Worm (Caenorhabditis elegans) whole organism, L4 larva: ENCODE results near the gene F38A1.13.

Experiments used
- D1046.2 ChIP-seq: fragments of 200-800 bp; sonication (Bioruptor generic); IDR thresholded peaks from 2 replicates; pipeline ENCODE4 v1.3.6; 2022; ENCODE audit warnings: missing genetic modification characterization, missing compliant biosample characterization
- T20F7.1 ChIP-seq: fragments of 200-800 bp; sonication (Bioruptor generic); optimal IDR thresholded peaks from 2 replicates; lab custom pipeline; 2018; ENCODE audit warnings: mild to moderate bottlenecking, missing genetic modification characterization, missing compliant biosample characterization
- Y48G9A.11 ChIP-seq: fragments of 200-800 bp; sonication (Bioruptor generic); IDR thresholded peaks from 2 replicates; pipeline ENCODE4 v1.3.6; 2022; ENCODE audit warnings: missing genetic modification reagents, missing genetic modification characterization, missing compliant biosample characterization
- Y75B8A.6 ChIP-seq: fragments of 200-800 bp; sonication (Bioruptor generic); IDR thresholded peaks from 2 replicates; pipeline ENCODE4 v1.3.6; 2022; ENCODE audit warnings: missing genetic modification reagents, missing genetic modification characterization, missing compliant biosample characterization
- ZK337.2 ChIP-seq: fragments of 200-800 bp; sonication (Bioruptor generic); IDR thresholded peaks from 2 replicates; pipeline ENCODE4 v1.3.6; 2022; ENCODE audit warnings: missing genetic modification reagents, missing genetic modification characterization, missing compliant biosample characterization
- ZK546.5 ChIP-seq, 2 experiments: sonication (generic microtip); optimal IDR thresholded peaks; 2 replicates each; lab custom pipeline; 2017; ENCODE audit warnings: missing biosample characterization in 2 of 2, missing genetic modification characterization in 2 of 2
- ceh-20 ChIP-seq: fragments of 200-800 bp; sonication (Bioruptor generic); IDR thresholded peaks from 2 replicates; pipeline ENCODE4 v1.3.6; 2022; ENCODE audit warnings: missing genetic modification reagents, missing genetic modification characterization, missing compliant biosample characterization
- ceh-82 ChIP-seq: sonication (generic microtip); optimal IDR thresholded peaks from 2 replicates; lab custom pipeline; 2017; ENCODE audit warnings: missing biosample characterization, missing genetic modification characterization
- ctbp-1 ChIP-seq: fragments of 200-800 bp; sonication (Bioruptor generic); IDR thresholded peaks from 2 replicates; pipeline ENCODE4 v1.3.6; 2022; ENCODE audit warnings: missing genetic modification reagents, missing genetic modification characterization, missing compliant biosample characterization
- daf-16 ChIP-seq, 3 experiments: sonication (generic microtip); optimal IDR thresholded peaks; 2 replicates each; lab custom pipeline; 2016 to 2017; ENCODE audit warnings: missing genetic modification characterization in 3 of 3, missing genetic modification reagents in 3 of 3, mild to moderate bottlenecking in 2 of 3, missing compliant biosample characterization in 2 of 3, missing biosample characterization in 1 of 3, moderate library complexity in 1 of 3
- dmd-6 ChIP-seq: fragments of 200-800 bp; sonication (Bioruptor generic); IDR thresholded peaks from 2 replicates; pipeline ENCODE4 v1.3.6; 2022; ENCODE audit warnings: missing genetic modification reagents, missing genetic modification characterization, missing compliant biosample characterization
- dmd-8 ChIP-seq: fragments of 200-800 bp; sonication (Bioruptor generic); IDR thresholded peaks from 2 replicates; pipeline ENCODE4 v1.3.6; 2022; ENCODE audit warnings: missing genetic modification characterization, missing compliant biosample characterization
- dmd-9 ChIP-seq: fragments of 200-800 bp; sonication (Bioruptor generic); IDR thresholded peaks from 2 replicates; pipeline ENCODE4 v1.3.6; 2022; ENCODE audit warnings: missing genetic modification reagents, missing genetic modification characterization, missing compliant biosample characterization
- dpl-1 ChIP-seq: fragments of 150-350 bp; optimal IDR thresholded peaks from 2 replicates; lab custom pipeline; 2014; ENCODE audit warnings: missing biosample characterization, missing genetic modification reagents, missing genetic modification characterization
- dve-1 ChIP-seq: sonication (generic microtip); optimal IDR thresholded peaks from 2 replicates; lab custom pipeline; 2017; ENCODE audit warnings: antibody characterized with exemption, mild to moderate bottlenecking, missing genetic modification characterization, missing compliant biosample characterization; ENCODE audit not compliant: insufficient read depth
- hlh-11 ChIP-seq: fragments of 200-800 bp; sonication (Bioruptor generic); optimal IDR thresholded peaks from 2 replicates; lab custom pipeline; 2018; ENCODE audit warnings: mild to moderate bottlenecking, missing genetic modification characterization, missing compliant biosample characterization
- hlh-30 ChIP-seq: sonication (generic microtip); optimal IDR thresholded peaks from 2 replicates; lab custom pipeline; 2017; ENCODE audit warnings: antibody characterized with exemption, mild to moderate bottlenecking, missing genetic modification characterization, missing compliant biosample characterization; ENCODE audit not compliant: insufficient read depth
- hmg-1.1 ChIP-seq: fragments of 200-800 bp; sonication (Bioruptor generic); IDR thresholded peaks from 2 replicates; pipeline ENCODE4 v1.3.6; 2022; ENCODE audit warnings: missing genetic modification reagents, missing genetic modification characterization, missing compliant biosample characterization
- lin-1 ChIP-seq: fragments of 200-800 bp; sonication (Bioruptor generic); IDR thresholded peaks from 2 replicates; pipeline ENCODE4 v1.3.6; 2022; ENCODE audit warnings: missing genetic modification reagents, missing genetic modification characterization, missing compliant biosample characterization
- lin-13 ChIP-seq: fragments of 150-350 bp; optimal IDR thresholded peaks from 2 replicates; lab custom pipeline; 2014; ENCODE audit warnings: missing biosample characterization, missing genetic modification reagents, missing genetic modification characterization
- lin-38 ChIP-seq: fragments of 200-800 bp; sonication (Bioruptor generic); IDR thresholded peaks from 2 replicates; pipeline ENCODE4 v1.3.6; 2022; ENCODE audit warnings: missing genetic modification reagents, missing genetic modification characterization, missing compliant biosample characterization
- lsy-2 ChIP-seq, 2 experiments: fragments of 150-350 bp in 1 of 2; sonication (generic microtip) in 1 of 2; optimal IDR thresholded peaks; 2 replicates each; lab custom pipeline; 2014 to 2017; ENCODE audit warnings: missing biosample characterization in 2 of 2, missing genetic modification characterization in 2 of 2
- madf-9 ChIP-seq: fragments of 200-800 bp; sonication (Bioruptor generic); conservative IDR thresholded peaks from 2 replicates; pipeline ENCODE4 v1.3.6; 2022; ENCODE audit warnings: missing genetic modification reagents, missing genetic modification characterization, missing compliant biosample characterization
- mep-1 ChIP-seq: fragments of 150-350 bp; sonication (generic microtip); optimal IDR thresholded peaks from 3 replicates; lab custom pipeline; 2014; ENCODE audit warnings: missing biosample characterization, missing genetic modification characterization
- mes-2 ChIP-seq: sonication (generic microtip); optimal IDR thresholded peaks from 2 replicates; lab custom pipeline; 2016; ENCODE audit warnings: missing genotype, mild to moderate bottlenecking, missing genetic modification characterization, missing compliant biosample characterization; ENCODE audit not compliant: poor library complexity, severe bottlenecking
- nhr-10 ChIP-seq: fragments of 150-350 bp; optimal IDR thresholded peaks from 2 replicates; lab custom pipeline; 2014; ENCODE audit warnings: missing biosample characterization, missing genetic modification characterization
- nhr-11 ChIP-seq: fragments of 150-350 bp; optimal IDR thresholded peaks from 2 replicates; lab custom pipeline; 2014; ENCODE audit warnings: missing biosample characterization, missing genetic modification characterization
- nhr-237 ChIP-seq: sonication (generic microtip); optimal IDR thresholded peaks from 2 replicates; lab custom pipeline; 2017; ENCODE audit warnings: missing biosample characterization, missing genetic modification characterization
- nhr-28 ChIP-seq: fragments of 150-350 bp; optimal IDR thresholded peaks from 2 replicates; lab custom pipeline; 2014; ENCODE audit warnings: missing biosample characterization, missing genetic modification characterization
- nhr-42 ChIP-seq: fragments of 200-800 bp; sonication (Bioruptor generic); IDR thresholded peaks from 2 replicates; pipeline ENCODE4 v1.3.6; 2022; ENCODE audit warnings: missing genetic modification characterization, missing compliant biosample characterization
- nhr-6 ChIP-seq: fragments of 150-350 bp; optimal IDR thresholded peaks from 2 replicates; lab custom pipeline; 2014; ENCODE audit warnings: missing biosample characterization, missing genetic modification characterization
- nhr-77 ChIP-seq: fragments of 150-350 bp; optimal IDR thresholded peaks from 2 replicates; lab custom pipeline; 2014; ENCODE audit warnings: missing biosample characterization, missing genetic modification characterization
- pqm-1 ChIP-seq: sonication (generic microtip); optimal IDR thresholded peaks from 2 replicates; lab custom pipeline; 2017; ENCODE audit warnings: missing biosample characterization, missing genetic modification characterization
- rbr-2 ChIP-seq: sonication (generic microtip); optimal IDR thresholded peaks from 2 replicates; lab custom pipeline; 2016; ENCODE audit warnings: missing genotype, missing genetic modification characterization, missing compliant biosample characterization
- sdz-12 ChIP-seq: fragments of 200-800 bp; sonication (Bioruptor generic); optimal IDR thresholded peaks from 2 replicates; lab custom pipeline; 2018; ENCODE audit warnings: mild to moderate bottlenecking, missing genetic modification characterization, missing compliant biosample characterization
- set-16 ChIP-seq: fragments of 200-800 bp; sonication (Bioruptor generic); IDR thresholded peaks from 2 replicates; pipeline ENCODE4 v1.3.6; 2022; ENCODE audit warnings: missing genetic modification reagents, missing genetic modification characterization, missing compliant biosample characterization
- skn-1 ChIP-seq: fragments of 150-350 bp; optimal IDR thresholded peaks from 2 replicates; lab custom pipeline; 2014; ENCODE audit warnings: missing biosample characterization, missing genetic modification characterization
- snpc-1.2 ChIP-seq: fragments of 200-800 bp; sonication (Bioruptor generic); IDR thresholded peaks from 2 replicates; pipeline ENCODE4 v1.3.6; 2022; ENCODE audit warnings: missing genetic modification reagents, missing genetic modification characterization, missing compliant biosample characterization
- snpc-4 ChIP-seq: fragments of 150-350 bp; optimal IDR thresholded peaks from 2 replicates; lab custom pipeline; 2014; ENCODE audit warnings: missing biosample characterization, missing genetic modification characterization
- spr-3 ChIP-seq: fragments of 200-800 bp; sonication (Bioruptor generic); optimal IDR thresholded peaks from 2 replicates; lab custom pipeline; 2018; ENCODE audit warnings: mild to moderate bottlenecking, missing genetic modification characterization, missing compliant biosample characterization
- unc-62 ChIP-seq, 3 experiments: fragments of 150-350 bp in 1 of 3; sonication (generic microtip); optimal IDR thresholded peaks in 2 of 3; peaks in 1 of 3; 1 replicate in 1 of 3; 2 replicates in 2 of 3; lab custom pipeline; 2014 to 2017; ENCODE audit warnings: missing biosample characterization in 3 of 3, missing genetic modification characterization in 3 of 3, missing genetic modification reagents in 3 of 3, missing genotype in 1 of 3
- vab-7 ChIP-seq: fragments of 200-800 bp; sonication (Bioruptor generic); IDR thresholded peaks from 2 replicates; pipeline ENCODE4 v1.3.6; 2022; ENCODE audit warnings: missing genetic modification reagents, missing genetic modification characterization, missing compliant biosample characterization
- zfp-2 ChIP-seq: sonication (generic microtip); optimal IDR thresholded peaks from 2 replicates; lab custom pipeline; 2016; ENCODE audit warnings: mild to moderate bottlenecking, missing genetic modification characterization, missing compliant biosample characterization
- zfp-3 ChIP-seq: fragments of 200-800 bp; sonication (Bioruptor generic); conservative IDR thresholded peaks from 2 replicates; pipeline ENCODE4 v1.3.6; 2022; ENCODE audit warnings: missing genetic modification reagents, missing genetic modification characterization, missing compliant biosample characterization
- zip-2 ChIP-seq: fragments of 150-350 bp; optimal IDR thresholded peaks from 2 replicates; lab custom pipeline; 2014; ENCODE audit warnings: missing biosample characterization, missing genetic modification characterization
- ztf-11 ChIP-seq: fragments of 150-350 bp; optimal IDR thresholded peaks from 2 replicates; lab custom pipeline; 2014; ENCODE audit warnings: missing biosample characterization, missing genetic modification characterization
- ztf-7 ChIP-seq: fragments of 150-350 bp; optimal IDR thresholded peaks from 2 replicates; lab custom pipeline; 2014; ENCODE audit warnings: missing biosample characterization, missing genetic modification characterization

The F38A1.13 gene

ce11 chrIV:1266138-1266537 lies 1.1 kb downstream of the F38A1.13 start (continued):
- no peak for TF ChIP-seq ZK337.2 (GFP tag; lab: Robert Waterston, UW)
- no peak for TF ChIP-seq D1046.2 (GFP tag; lab: Robert Waterston, UW)
- no peak for TF ChIP-seq zfp-2 (tag; lab: Kevin White, UChicago)

DNA sequence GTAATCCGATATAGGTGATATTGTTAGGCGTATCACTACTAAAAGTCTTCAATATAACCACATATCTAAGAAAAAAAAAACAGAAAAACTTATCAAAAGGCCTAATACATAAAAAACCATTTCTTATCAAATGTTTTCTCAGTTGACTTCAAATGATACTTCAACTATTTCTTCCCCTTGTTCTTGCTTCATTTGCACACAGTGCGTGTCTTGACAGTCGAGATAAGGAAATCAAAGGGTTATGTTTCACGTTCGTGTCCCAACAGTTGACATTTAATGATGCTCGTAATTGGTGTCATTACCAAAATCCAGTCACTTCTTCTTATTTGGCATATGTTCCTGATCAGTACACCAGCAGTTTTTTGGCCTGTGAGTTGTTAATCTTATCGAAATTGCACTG lies 1.7 kb downstream of the F38A1.13 start, which contains the start of gene clec-170:
Gene clec-170 (plus strand): TSS at position 143 of the 400 bp plus-strand sequence.
- TF ChIP-seq ztf-11 (tag; lab: Kevin White, UChicago) (no peak), ceh-82 (no peak), dmd-6 (peak; percentile 58), hlh-11 (no peak), madf-9 (no peak), zip-2 (tag; lab: Kevin White, UChicago) (no peak), nhr-28 (tag; lab: Kevin White, UChicago) (peak; percentile 56), lin-13 (GFP tag; lab: Kevin White, UChicago) (no peak), ctbp-1 (no peak), pqm-1 (tag; lab: Kevin White, UChicago) (peak; percentile 81), lsy-2 (tag; optimal IDR thresholded peaks at IDR 0.05; lab: Kevin White, UChicago) (no peak)

DNA sequence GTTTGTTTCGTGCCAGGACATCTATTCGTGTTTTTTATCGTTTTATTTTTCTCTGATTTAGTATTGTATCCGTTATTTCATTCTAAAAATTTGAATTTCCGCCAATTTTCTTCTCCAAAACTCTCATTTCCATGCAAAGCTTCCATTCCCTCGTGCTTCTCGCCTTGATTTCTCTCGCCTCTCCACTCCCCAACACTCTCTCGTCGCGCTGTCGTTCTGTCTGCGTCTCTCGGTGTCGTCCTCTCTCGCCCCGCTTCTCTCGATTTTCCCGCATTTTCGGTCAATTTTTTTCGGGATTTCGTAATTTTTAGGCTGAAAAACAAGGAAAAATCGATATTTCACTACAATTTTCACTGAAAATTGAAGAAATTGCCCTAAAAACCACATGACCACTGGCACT lies 9.6 kb downstream of the F38A1.13 start, which contains the start of gene C09E9.1:
Gene C09E9.1 (plus strand): TSS at position 286 of the 400 bp plus-strand sequence.
- peak; percentile 79 for TF ChIP-seq hmg-1.1 (GFP tag; lab: Robert Waterston, UW)
- peak; percentile 69 for TF ChIP-seq lin-38 (GFP tag; lab: Robert Waterston, UW)
- no peak for TF ChIP-seq sdz-12
- TF ChIP-seq dve-1 (tag; lab: Kevin White, UChicago) = peak; percentile 71
- TF ChIP-seq vab-7 (GFP tag; lab: Robert Waterston, UW) = no peak
- no peak for TF ChIP-seq D1046.2 (GFP tag; lab: Robert Waterston, UW)
- TF ChIP-seq set-16 (GFP tag; lab: Robert Waterston, UW) = peak; percentile 61
- no peak for TF ChIP-seq daf-16 (GFP tag; optimal IDR thresholded peaks at IDR 0.05; lab: Kevin White, UChicago)
- TF ChIP-seq daf-16 (tag; optimal IDR thresholded peaks at IDR 0.05; lab: Kevin White, UChicago) = peak; percentile 27
- no peak for TF ChIP-seq nhr-6 (tag; lab: Kevin White, UChicago)
- no peak for TF ChIP-seq nhr-10 (tag; lab: Kevin White, UChicago)
- TF ChIP-seq nhr-77 (tag; lab: Kevin White, UChicago) = no peak
- TF ChIP-seq snpc-1.2 (GFP tag; lab: Robert Waterston, UW) = no peak
- peak; percentile 13 for TF ChIP-seq ztf-7 (tag; lab: Kevin White, UChicago)
- no peak for TF ChIP-seq skn-1 (tag; lab: Kevin White, UChicago)
- peak in 1 of 2 experiments; percentile 57 for TF ChIP-seq unc-62 (GFP tag; optimal IDR thresholded peaks at IDR 0.05 in 1 of 2; lab: Kevin White, UChicago)
- TF ChIP-seq unc-62 (tag; optimal IDR thresholded peaks at IDR 0.05; lab: Kevin White, UChicago) = no peak
- no peak for TF ChIP-seq nhr-237
- TF ChIP-seq dmd-9 = 0 out of 2 replicates have a peak, but pooled peaks have one; percentile 38
- TF ChIP-seq spr-3 (GFP tag; lab: Kevin White, UChicago) = no peak
- TF ChIP-seq dpl-1 (GFP tag; lab: Kevin White, UChicago) = peak; percentile 79
- no peak for TF ChIP-seq lin-1 (GFP tag; lab: Robert Waterston, UW)
- no peak for TF ChIP-seq zfp-3 (GFP tag; lab: Robert Waterston, UW)
- TF ChIP-seq T20F7.1 (GFP tag; lab: Kevin White, UChicago) = peak; percentile 75
- TF ChIP-seq dmd-8 (GFP tag; lab: Robert Waterston, UW) = no peak
- no peak for TF ChIP-seq ZK546.5 (tag; optimal IDR thresholded peaks at IDR 0.05; lab: Kevin White, UChicago)
- peak; percentile 27 for TF ChIP-seq nhr-11 (tag; lab: Kevin White, UChicago)
- TF ChIP-seq Y48G9A.11 (GFP tag; lab: Robert Waterston, UW) = peak; percentile 54; the same call in 1 of the 2 replicates
- TF ChIP-seq mes-2 (tag; lab: Kevin White, UChicago) = peak; percentile 48
- peak; percentile 95 for TF ChIP-seq hlh-30
- peak; percentile 33; the same call in 1 of the 2 replicates for TF ChIP-seq ceh-20 (GFP tag; lab: Robert Waterston, UW)
- peak; percentile 60 for TF ChIP-seq dmd-6
- TF ChIP-seq snpc-4 = no peak
- peak in 1 of 2 experiments; percentile 74 for TF ChIP-seq lsy-2 (tag; optimal IDR thresholded peaks at IDR 0.05; lab: Kevin White, UChicago)
- TF ChIP-seq nhr-42 (GFP tag; lab: Robert Waterston, UW) = no peak
- peak; percentile 63 for TF ChIP-seq mep-1 (tag; lab: Kevin White, UChicago)
- TF ChIP-seq rbr-2 (tag; lab: Kevin White, UChicago) = peak; percentile 50
- no peak for TF ChIP-seq Y75B8A.6
